Worm (Caenorhabditis elegans): Measurements from ENCODE around the gene bath-15.

DNA sequence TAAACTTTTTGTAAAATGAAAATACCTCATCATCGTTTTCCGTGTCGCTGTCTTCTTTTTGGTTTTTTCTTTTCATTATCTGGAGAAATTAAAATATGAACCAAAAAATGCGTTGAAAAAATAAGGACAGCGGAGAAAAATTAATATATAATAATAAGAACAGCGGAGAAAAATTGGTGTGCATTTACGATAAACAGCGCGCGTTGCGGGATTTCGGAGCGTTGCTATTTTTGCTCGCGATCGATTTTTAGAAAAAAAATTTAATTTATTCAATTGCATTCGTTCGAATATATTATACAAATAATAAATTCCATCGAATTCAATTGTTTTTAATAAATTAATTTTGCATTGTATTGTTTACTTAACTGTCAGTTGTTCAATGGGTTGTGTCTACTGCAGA is 9.9 kb downstream of the bath-15 start, which contains the start of gene ZK686.2:
- no peak for TF ChIP-seq Y53G8AR.9 (GFP tag; conservative IDR thresholded peaks at IDR 0.05)
- no peak for TF ChIP-seq pha-4 (tag; optimal IDR thresholded peaks at IDR 0.05)
- TF ChIP-seq ceh-40 (GFP tag; IDR thresholded peaks at IDR 0.05) = no peak
- TF ChIP-seq ets-4 (GFP tag; optimal IDR thresholded peaks at IDR 0.05) = no peak
- TF ChIP-seq F52B5.7 (tag; optimal IDR thresholded peaks at IDR 0.05) = no peak
- TF ChIP-seq snpc-4 (GFP tag; optimal IDR thresholded peaks at IDR 0.05) = no peak
- no peak for TF ChIP-seq snpc-4 (tag; optimal IDR thresholded peaks at IDR 0.05)
- TF ChIP-seq athp-1 (tag; optimal IDR thresholded peaks at IDR 0.05) = no peak
- TF ChIP-seq lin-54 (GFP tag; optimal IDR thresholded peaks at IDR 0.05) = no peak
- TF ChIP-seq mcd-1 (GFP tag; IDR thresholded peaks at IDR 0.05) = no peak
- no peak for TF ChIP-seq gei-17 (GFP tag; optimal IDR thresholded peaks at IDR 0.05)
- no peak for TF ChIP-seq ama-1 (optimal IDR thresholded peaks at IDR 0.05)
- no peak for TF ChIP-seq ama-1 (GFP tag; optimal IDR thresholded peaks at IDR 0.05)
- no peak for TF ChIP-seq Y67H2A.10 (GFP tag; conservative IDR thresholded peaks at IDR 0.05)

Measured in whole organism, young adult.